Worm (Caenorhabditis elegans) whole organism, young adult: ENCODE measurements around the gene Y41C4A.21.

Experiments used
- B0336.3 ChIP-seq: fragments of 200-800 bp; sonication (Bioruptor generic); IDR thresholded peaks from 2 replicates; pipeline ENCODE4 v1.3.6; 2022; ENCODE audit warnings: missing genetic modification characterization, missing compliant biosample characterization
- F10E7.11 ChIP-seq: sonication (generic microtip); optimal IDR thresholded peaks from 2 replicates; lab custom pipeline; 2017; ENCODE audit warnings: mild to moderate bottlenecking, missing genetic modification characterization, moderate library complexity, missing compliant biosample characterization
- F33H1.4 ChIP-seq: fragments of 200-800 bp; sonication (Bioruptor generic); IDR thresholded peaks from 2 replicates; pipeline ENCODE4 v1.3.6; 2022; ENCODE audit warnings: missing genetic modification reagents, missing genetic modification characterization, missing compliant biosample characterization
- F37B4.10 ChIP-seq: fragments of 200-800 bp; sonication (Bioruptor generic); IDR thresholded peaks from 2 replicates; pipeline ENCODE4 v1.3.6; 2022; ENCODE audit warnings: missing genetic modification characterization, missing compliant biosample characterization
- F49E8.2 ChIP-seq: sonication (generic microtip); optimal IDR thresholded peaks from 3 replicates; lab custom pipeline; 2017; ENCODE audit warnings: missing genetic modification characterization, mild to moderate bottlenecking, missing compliant biosample characterization, antibody characterized with exemption, moderate library complexity; ENCODE audit not compliant: insufficient read depth
- F57C9.4 ChIP-seq: sonication (generic microtip); optimal IDR thresholded peaks from 2 replicates; lab custom pipeline; 2017; ENCODE audit warnings: mild to moderate bottlenecking, missing genetic modification characterization, missing compliant biosample characterization
- Y67H2A.10 ChIP-seq: fragments of 200-800 bp; sonication (Bioruptor generic); conservative IDR thresholded peaks from 2 replicates; pipeline ENCODE4 v1.3.6; 2022; ENCODE audit warnings: missing genetic modification reagents, missing genetic modification characterization, missing compliant biosample characterization
- Y79H2A.3 ChIP-seq: fragments of 200-800 bp; sonication (Bioruptor generic); conservative IDR thresholded peaks from 2 replicates; pipeline ENCODE4 v1.3.6; 2022; ENCODE audit warnings: missing genetic modification reagents, missing genetic modification characterization, missing compliant biosample characterization
- Y95B8A.8 ChIP-seq: fragments of 200-800 bp; sonication (Bioruptor generic); IDR thresholded peaks from 2 replicates; pipeline ENCODE4 v1.3.6; 2022; ENCODE audit warnings: missing genetic modification reagents, missing genetic modification characterization, missing compliant biosample characterization
- atf-7 ChIP-seq: sonication (generic microtip); optimal IDR thresholded peaks from 2 replicates; lab custom pipeline; 2017; ENCODE audit warnings: mild to moderate bottlenecking, missing genetic modification characterization, missing compliant biosample characterization
- attf-5 ChIP-seq: fragments of 200-800 bp; sonication (Bioruptor generic); optimal IDR thresholded peaks from 2 replicates; lab custom pipeline; 2018; ENCODE audit warnings: mild to moderate bottlenecking, missing genetic modification characterization, missing compliant biosample characterization
- cebp-1 ChIP-seq, 2 experiments: fragments of 200-800 bp in 1 of 2; sonication (Bioruptor generic) in 1 of 2; sonication (generic microtip) in 1 of 2; IDR thresholded peaks in 1 of 2; optimal IDR thresholded peaks in 1 of 2; 2 replicates each; pipeline versions ENCODE4 v1.3.6 to Lab custom; 2017 to 2022; ENCODE audit warnings: missing compliant biosample characterization in 2 of 2, missing genetic modification characterization in 2 of 2, mild to moderate bottlenecking in 1 of 2, missing genetic modification reagents in 1 of 2, moderate library complexity in 1 of 2
- ceh-100 ChIP-seq: fragments of 200-800 bp; sonication (Bioruptor generic); IDR thresholded peaks from 2 replicates; pipeline ENCODE4 v1.3.6; 2022; ENCODE audit warnings: missing genetic modification reagents, missing genetic modification characterization, missing compliant biosample characterization
- ceh-58 ChIP-seq: fragments of 200-800 bp; sonication (Bioruptor generic); IDR thresholded peaks from 2 replicates; pipeline ENCODE4 v1.3.6; 2022; ENCODE audit warnings: missing genetic modification characterization, missing compliant biosample characterization
- ceh-91 ChIP-seq: fragments of 200-800 bp; sonication (Bioruptor generic); IDR thresholded peaks from 2 replicates; pipeline ENCODE4 v1.3.6; 2022; ENCODE audit warnings: missing genetic modification reagents, missing genetic modification characterization, missing compliant biosample characterization
- egrh-3 ChIP-seq: fragments of 200-800 bp; sonication (Bioruptor generic); IDR thresholded peaks from 2 replicates; pipeline ENCODE4 v1.3.6; 2022; ENCODE audit warnings: missing genetic modification reagents, missing genetic modification characterization, missing compliant biosample characterization
- hmg-1.2 ChIP-seq: fragments of 200-800 bp; sonication (Bioruptor generic); IDR thresholded peaks from 2 replicates; pipeline ENCODE4 v1.3.6; 2022; ENCODE audit warnings: missing genetic modification reagents, missing genetic modification characterization, missing compliant biosample characterization
- hrde-1 ChIP-seq: sonication (generic microtip); optimal IDR thresholded peaks from 2 replicates; lab custom pipeline; 2016; ENCODE audit warnings: missing genetic modification characterization, mild to moderate bottlenecking, missing compliant biosample characterization, moderate library complexity, missing genotype, missing genetic modification reagents, borderline replicate concordance
- let-607 ChIP-seq, 2 experiments: fragments of 200-800 bp in 1 of 2; sonication (Bioruptor generic) in 1 of 2; sonication (generic microtip) in 1 of 2; optimal IDR thresholded peaks; 2 replicates each; lab custom pipeline; 2016 to 2018; ENCODE audit warnings: mild to moderate bottlenecking in 2 of 2, missing compliant biosample characterization in 2 of 2, missing genetic modification characterization in 2 of 2, moderate library complexity in 2 of 2, missing genotype in 1 of 2
- lir-1 ChIP-seq: fragments of 200-800 bp; sonication (Bioruptor generic); conservative IDR thresholded peaks from 2 replicates; pipeline ENCODE4 v1.3.6; 2022; ENCODE audit warnings: missing genetic modification reagents, missing genetic modification characterization, missing compliant biosample characterization
- mcd-1 ChIP-seq: fragments of 200-800 bp; sonication (Bioruptor generic); IDR thresholded peaks from 2 replicates; pipeline ENCODE4 v1.3.6; 2022; ENCODE audit warnings: missing genetic modification reagents, missing genetic modification characterization, missing compliant biosample characterization
- nfya-1 ChIP-seq: sonication (generic microtip); optimal IDR thresholded peaks from 2 replicates; lab custom pipeline; 2017; ENCODE audit warnings: antibody characterized with exemption, missing compliant biosample characterization, missing genetic modification characterization, borderline replicate concordance; ENCODE audit not compliant: insufficient read depth
- nhr-120 ChIP-seq: fragments of 200-800 bp; sonication (Bioruptor generic); IDR thresholded peaks from 2 replicates; pipeline ENCODE4 v1.3.6; 2022; ENCODE audit warnings: missing genetic modification characterization, missing compliant biosample characterization
- nhr-179 ChIP-seq: sonication (generic microtip); optimal IDR thresholded peaks from 2 replicates; lab custom pipeline; 2016; ENCODE audit warnings: mild to moderate bottlenecking, missing genetic modification characterization, missing compliant biosample characterization
- nhr-27 ChIP-seq: fragments of 200-800 bp; sonication (Bioruptor generic); optimal IDR thresholded peaks from 2 replicates; lab custom pipeline; 2018; ENCODE audit warnings: mild to moderate bottlenecking, missing genetic modification characterization, moderate library complexity, missing compliant biosample characterization
- nhr-80 ChIP-seq: sonication (generic microtip); optimal IDR thresholded peaks from 2 replicates; lab custom pipeline; 2016; ENCODE audit warnings: missing genetic modification characterization, missing compliant biosample characterization
- nhr-90 ChIP-seq: sonication (generic microtip); optimal IDR thresholded peaks from 2 replicates; lab custom pipeline; 2016; ENCODE audit warnings: missing genotype, mild to moderate bottlenecking, missing genetic modification characterization, missing compliant biosample characterization
- repo-1 ChIP-seq: sonication (generic microtip); optimal IDR thresholded peaks from 2 replicates; lab custom pipeline; 2017; ENCODE audit warnings: mild to moderate bottlenecking, missing genetic modification characterization, missing compliant biosample characterization
- snpc-4 ChIP-seq, 5 experiments: fragments of 150-350 bp in 1 of 5; sonication (generic microtip) in 4 of 5; optimal IDR thresholded peaks; 2 replicates each; lab custom pipeline; 2014 to 2018; ENCODE audit warnings: missing genetic modification characterization in 5 of 5, missing biosample characterization in 3 of 5, antibody characterized with exemption in 2 of 5, mild to moderate bottlenecking in 2 of 5, missing compliant biosample characterization in 2 of 5, missing genotype in 2 of 5, moderate library complexity in 2 of 5, missing genetic modification reagents in 1 of 5
- zfh-2 ChIP-seq: fragments of 200-800 bp; sonication (Bioruptor generic); conservative IDR thresholded peaks from 2 replicates; pipeline ENCODE4 v1.3.6; 2022; ENCODE audit warnings: missing genetic modification reagents, missing genetic modification characterization, missing compliant biosample characterization
- ztf-18 ChIP-seq: sonication (generic microtip); optimal IDR thresholded peaks from 2 replicates; lab custom pipeline; 2016; ENCODE audit warnings: missing genotype, mild to moderate bottlenecking, missing genetic modification characterization, missing compliant biosample characterization
- ztf-6 ChIP-seq: fragments of 200-800 bp; sonication (Bioruptor generic); IDR thresholded peaks from 2 replicates; pipeline ENCODE4 v1.3.6; 2022; ENCODE audit warnings: missing genetic modification reagents, missing genetic modification characterization, missing compliant biosample characterization

Y41C4A.21 gene

DNA sequence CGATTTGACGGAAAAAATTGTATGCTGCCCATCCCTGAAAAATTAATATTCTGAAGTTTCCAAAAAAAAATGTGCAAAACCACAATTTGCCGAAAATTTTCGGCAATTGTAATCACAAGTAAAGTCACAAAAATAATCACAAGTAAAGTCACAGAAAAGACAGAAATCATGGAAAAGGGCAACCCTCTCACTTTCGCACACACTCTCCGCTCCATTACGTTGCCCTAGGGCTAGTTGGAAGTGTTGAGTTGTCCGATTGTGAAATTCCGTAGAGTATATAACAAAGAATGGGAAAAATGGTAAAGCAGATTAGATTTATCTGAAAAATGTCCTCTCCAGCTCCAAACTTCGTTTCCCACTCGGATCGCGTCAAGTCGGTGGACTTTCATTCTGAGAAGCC, 10.8 kb upstream of the Y41C4A.21 start, which contains the start of gene Y41C4A.32:
TSS of gene Y41C4A.32 (plus strand) at position 302 of the 400 bp plus-strand sequence.
- TF ChIP-seq nhr-80 (tag; lab: Kevin White, UChicago) (peak; percentile 19), let-607 (tag; optimal IDR thresholded peaks at IDR 0.05; lab: Kevin White, UChicago) (peak; percentile 96), mcd-1 (GFP tag; lab: Robert Waterston, UW) (0 out of 2 replicates have a peak, but pooled peaks have one; percentile 7), Y95B8A.8 (no peak), cebp-1 (GFP tag; IDR thresholded peaks at IDR 0.05; lab: Robert Waterston, UW) (no peak), cebp-1 (tag; optimal IDR thresholded peaks at IDR 0.05; lab: Kevin White, UChicago) (peak; percentile 75), ceh-100 (GFP tag; lab: Robert Waterston, UW) (no peak)

DNA sequence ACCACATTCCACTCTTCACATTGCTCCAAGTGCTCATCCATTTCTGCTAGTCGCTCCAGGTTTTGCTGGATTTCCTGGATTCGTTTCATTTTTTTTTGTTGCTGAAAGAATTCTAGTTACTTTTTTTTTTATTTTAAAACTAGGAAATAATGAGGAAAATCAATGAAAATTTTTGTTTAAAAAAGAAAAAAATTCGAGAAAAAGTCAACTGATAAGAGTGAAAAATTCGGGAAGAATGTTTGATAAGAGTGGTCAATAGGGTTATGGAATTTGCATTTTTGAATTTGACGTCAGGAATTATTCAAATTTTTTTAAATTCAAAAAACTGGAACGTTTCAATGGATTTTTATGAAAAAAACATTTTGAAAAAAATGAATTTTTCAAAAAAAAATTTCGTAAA, 5.6 kb upstream of the Y41C4A.21 start, which contains the start of gene Y41C4A.12:
TSS of gene Y41C4A.12 (minus strand) at position 101 of the 400 bp plus-strand sequence.
- TF ChIP-seq Y79H2A.3 (GFP tag; lab: Robert Waterston, UW) = no peak
- no peak for TF ChIP-seq nfya-1 (tag; lab: Kevin White, UChicago)
- TF ChIP-seq ztf-6 (GFP tag; lab: Robert Waterston, UW) = no peak
- TF ChIP-seq F57C9.4 (tag; lab: Kevin White, UChicago) = no peak
- no peak for TF ChIP-seq nhr-80 (tag; lab: Kevin White, UChicago)
- TF ChIP-seq ztf-18 (tag; lab: Kevin White, UChicago) = no peak
- no peak for TF ChIP-seq Y67H2A.10 (GFP tag; lab: Robert Waterston, UW)
- TF ChIP-seq repo-1 (tag; lab: Kevin White, UChicago) = no peak
- TF ChIP-seq B0336.3 = no peak
- TF ChIP-seq nhr-27 (tag; lab: Kevin White, UChicago) = no peak
- TF ChIP-seq nhr-90 (tag; lab: Kevin White, UChicago) = no peak
- TF ChIP-seq nhr-120 (GFP tag; lab: Robert Waterston, UW) = no peak

DNA sequence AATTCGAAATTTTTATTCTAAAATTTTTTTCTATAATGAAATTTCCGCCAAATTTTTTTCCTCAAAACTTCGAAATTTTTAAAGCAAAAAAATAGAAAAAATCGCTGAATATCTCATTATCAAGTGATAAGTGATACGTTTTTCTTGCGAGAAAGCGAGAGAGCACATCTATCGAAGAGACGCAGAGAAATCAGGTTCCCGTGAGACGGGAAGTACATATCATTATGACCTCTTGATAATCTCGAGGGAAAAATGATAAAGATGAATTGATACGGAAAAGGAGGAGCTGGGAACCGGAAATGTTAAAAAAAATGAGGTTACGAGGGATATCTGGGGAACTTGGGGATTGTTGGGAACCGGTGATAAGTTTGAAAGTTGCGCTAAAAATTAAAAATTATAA, 5.1 kb upstream of the Y41C4A.21 start:
- TF ChIP-seq atf-7 (tag; lab: Kevin White, UChicago) (no peak), mcd-1 (GFP tag; lab: Robert Waterston, UW) (0 out of 2 replicates have a peak, but pooled peaks have one; percentile 7), hmg-1.2 (GFP tag; lab: Robert Waterston, UW) (peak; percentile 72), nhr-80 (tag; lab: Kevin White, UChicago) (peak; percentile 4), ceh-100 (GFP tag; lab: Robert Waterston, UW) (no peak)

DNA sequence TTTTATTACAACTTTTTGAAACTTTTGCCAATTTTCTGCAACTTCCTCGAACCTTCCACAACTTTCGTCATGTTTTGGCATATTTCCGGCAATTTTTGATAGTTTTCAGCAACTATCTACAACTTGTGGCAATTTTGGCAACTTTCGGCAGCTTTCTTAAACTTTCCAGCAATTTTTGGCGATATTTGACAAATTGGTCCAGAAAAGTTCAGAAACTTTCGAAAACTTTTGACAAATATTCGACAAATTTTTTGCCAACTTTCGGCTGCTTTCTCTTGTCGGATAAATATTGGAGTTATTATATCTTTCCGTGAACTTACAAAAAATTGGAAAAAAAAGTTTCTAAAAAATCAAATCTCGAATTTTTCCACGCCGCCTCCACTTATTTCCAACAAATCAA, 1.8 kb upstream of the Y41C4A.21 start, which contains the start of gene Y41C4A.18:
TSS of gene Y41C4A.18 (plus strand) at position 301 of the 400 bp plus-strand sequence.
- TF ChIP-seq lir-1 (GFP tag; lab: Robert Waterston, UW) = no peak
- no peak for TF ChIP-seq hrde-1 (tag; lab: Kevin White, UChicago)
- no peak for TF ChIP-seq F33H1.4 (GFP tag; lab: Robert Waterston, UW)
- TF ChIP-seq nhr-179 (tag; lab: Kevin White, UChicago) = no peak
- TF ChIP-seq cebp-1 (GFP tag; IDR thresholded peaks at IDR 0.05; lab: Robert Waterston, UW) = no peak
- TF ChIP-seq cebp-1 (tag; optimal IDR thresholded peaks at IDR 0.05; lab: Kevin White, UChicago) = no peak
- TF ChIP-seq F10E7.11 (tag; lab: Kevin White, UChicago) = no peak
- TF ChIP-seq F49E8.2 (tag; lab: Kevin White, UChicago) = no peak
- TF ChIP-seq attf-5 (GFP tag; lab: Kevin White, UChicago) = no peak

DNA sequence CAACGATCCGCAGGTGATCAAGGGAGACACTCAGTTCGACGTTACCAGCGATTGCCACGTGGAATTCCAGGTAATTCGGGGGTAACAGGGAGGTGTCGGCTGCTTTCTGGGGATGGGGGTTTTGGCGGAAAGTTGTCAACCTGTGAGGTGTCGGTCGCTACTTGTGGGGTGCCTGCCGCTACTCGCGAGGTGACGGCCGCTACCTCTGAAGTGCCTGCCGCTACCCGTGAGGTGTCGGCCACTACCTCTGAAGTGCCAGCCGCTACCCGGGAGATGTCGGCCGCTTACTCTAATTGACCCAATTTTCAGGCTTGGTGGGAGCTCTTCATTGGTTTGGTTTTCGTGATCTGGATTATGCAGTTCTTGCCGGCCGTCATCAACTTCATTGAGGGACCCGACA, 1.3 kb upstream of the Y41C4A.21 start:
- no peak for TF ChIP-seq ceh-91 (GFP tag; lab: Robert Waterston, UW)
- peak; percentile 76 for TF ChIP-seq zfh-2 (GFP tag; lab: Robert Waterston, UW)
- no peak for TF ChIP-seq F37B4.10 (GFP tag; lab: Robert Waterston, UW)
- TF ChIP-seq ceh-58 = 0 out of 2 replicates have a peak, but pooled peaks have one; percentile 72
- no peak for TF ChIP-seq snpc-4 (GFP tag; optimal IDR thresholded peaks at IDR 0.05; lab: Kevin White, UChicago)
- TF ChIP-seq snpc-4 (tag; optimal IDR thresholded peaks at IDR 0.05; lab: Kevin White, UChicago) = peak in 1 of 4 experiments; percentile 38
- peak; percentile 49; the same call in 1 of the 2 replicates for TF ChIP-seq egrh-3 (GFP tag; lab: Robert Waterston, UW)
